Worm (Caenorhabditis elegans): ENCODE measurements around the gene F44E5.17.

- no peak for TF ChIP-seq ceh-14 (tag; optimal IDR thresholded peaks at IDR 0.05)
- no peak for TF ChIP-seq pros-1 (tag; optimal IDR thresholded peaks at IDR 0.05)
- TF ChIP-seq sox-4 (tag; optimal IDR thresholded peaks at IDR 0.05) = no peak
- TF ChIP-seq elt-2 (tag; optimal IDR thresholded peaks at IDR 0.05) = no peak
- no peak for TF ChIP-seq pqm-1 (tag; optimal IDR thresholded peaks at IDR 0.05)
- TF ChIP-seq F13H6.1 (tag; optimal IDR thresholded peaks at IDR 0.05) = no peak
- TF ChIP-seq K09A11.1 (tag; optimal IDR thresholded peaks at IDR 0.05; ENCODE audit: insufficient read depth) = no peak
- no peak for TF ChIP-seq dmd-4 (tag; optimal IDR thresholded peaks at IDR 0.05; ENCODE audit: borderline replicate concordance)
- TF ChIP-seq Y22D7AL.16 (tag; optimal IDR thresholded peaks at IDR 0.05) = no peak
- no peak for TF ChIP-seq sdc-2 (tag; optimal IDR thresholded peaks at IDR 0.05)
- TF ChIP-seq tbx-7 (tag; optimal IDR thresholded peaks at IDR 0.05) = no peak
- TF ChIP-seq ama-1 (optimal IDR thresholded peaks at IDR 0.05) = no peak
Observed at ce11 chrII:11721604-11722003, 26.8 kb downstream of the F44E5.17 start.
